Fruit fly (Drosophila melanogaster) whole organism, pupa: Measurements from ENCODE around the gene Rev1.
A peak's percentile ranks its signal among the peaks of the same experiment; 100 is the strongest.

ENCODE experiments used
- CG10348 ChIP-seq: fragments of 200-800 bp; sonication (Bioruptor generic); IDR thresholded peaks from 2 replicates; pipeline ENCODE4 v1.3.6; 2022; ENCODE audit warnings: missing biosample characterization, missing genetic modification characterization
- CG12605 ChIP-seq: fragments of 200-800 bp; sonication (Bioruptor generic); IDR thresholded peaks from 2 replicates; pipeline ENCODE4 v1.3.6; 2022; ENCODE audit warnings: missing biosample characterization, missing genetic modification characterization
- CG13204 ChIP-seq: fragments of 200-800 bp; sonication (Bioruptor generic); optimal IDR thresholded peaks from 2 replicates; lab custom pipeline; 2018; ENCODE audit warnings: missing biosample characterization, mild to moderate bottlenecking, missing genetic modification characterization, moderate library complexity
- CG14655 ChIP-seq: fragments of 200-800 bp; sonication (Bioruptor generic); optimal IDR thresholded peaks from 3 replicates; lab custom pipeline; 2017; ENCODE audit warnings: mild to moderate bottlenecking, missing biosample characterization, missing genetic modification reagents, missing genetic modification characterization
- CG15710 ChIP-seq: fragments of 200-800 bp; sonication (Bioruptor generic); optimal IDR thresholded peaks from 2 replicates; lab custom pipeline; 2018; ENCODE audit warnings: missing biosample characterization, mild to moderate bottlenecking, missing genetic modification characterization, moderate library complexity
- CG17806 ChIP-seq: fragments of 200-800 bp; sonication (Bioruptor generic); optimal IDR thresholded peaks from 2 replicates; lab custom pipeline; 2018; ENCODE audit warnings: missing biosample characterization, mild to moderate bottlenecking, missing genetic modification characterization, moderate library complexity
- CG32121 ChIP-seq: fragments of 200-800 bp; sonication (Bioruptor generic); IDR thresholded peaks from 2 replicates; pipeline ENCODE4 v1.3.6; 2022; ENCODE audit warnings: missing biosample characterization, missing genetic modification characterization
- CG34367 ChIP-seq: fragments of 200-800 bp; sonication (Bioruptor generic); optimal IDR thresholded peaks from 2 replicates; lab custom pipeline; 2018; ENCODE audit warnings: missing biosample characterization, mild to moderate bottlenecking, missing genetic modification characterization
- CG4496 ChIP-seq: fragments of 200-800 bp; sonication (Bioruptor generic); IDR thresholded peaks from 3 replicates; pipeline ENCODE4 v1.3.6; 2022; ENCODE audit warnings: missing biosample characterization, missing genetic modification characterization
- CG8159 ChIP-seq: fragments of 200-800 bp; sonication (Bioruptor generic); optimal IDR thresholded peaks from 3 replicates; lab custom pipeline; 2018; ENCODE audit warnings: missing biosample characterization, mild to moderate bottlenecking, missing genetic modification characterization, moderate library complexity
- CG8301 ChIP-seq: fragments of 200-800 bp; sonication (Bioruptor generic); optimal IDR thresholded peaks from 2 replicates; lab custom pipeline; 2018; ENCODE audit warnings: missing biosample characterization, mild to moderate bottlenecking, missing genetic modification characterization
- CG9948 ChIP-seq: fragments of 200-800 bp; sonication (Bioruptor generic); optimal IDR thresholded peaks from 2 replicates; lab custom pipeline; 2018; ENCODE audit warnings: missing biosample characterization, mild to moderate bottlenecking, missing genetic modification characterization, moderate library complexity
- D1 ChIP-seq: fragments of 200-800 bp; sonication (Bioruptor generic); optimal IDR thresholded peaks from 2 replicates; lab custom pipeline; 2018; ENCODE audit warnings: missing biosample characterization, mild to moderate bottlenecking, missing genetic modification characterization, moderate library complexity
- EcR ChIP-seq: fragments of 200-800 bp; sonication (Bioruptor generic); optimal IDR thresholded peaks from 3 replicates; lab custom pipeline; 2019; ENCODE audit warnings: missing biosample characterization, missing genetic modification characterization, mild to moderate bottlenecking, moderate library complexity, missing genetic modification reagents
- Ets98B ChIP-seq: fragments of 200-800 bp; sonication (Bioruptor generic); IDR thresholded peaks from 2 replicates; pipeline ENCODE4 v1.3.6; 2022; ENCODE audit warnings: missing biosample characterization, missing genetic modification characterization
- Pif1A ChIP-seq: fragments of 200-800 bp; sonication (Bioruptor generic); optimal IDR thresholded peaks from 3 replicates; lab custom pipeline; 2016; ENCODE audit warnings: missing biosample characterization, missing genetic modification characterization
- Pif1B ChIP-seq: fragments of 200-800 bp; sonication (Bioruptor generic); optimal IDR thresholded peaks from 3 replicates; lab custom pipeline; 2016; ENCODE audit warnings: missing biosample characterization, missing genetic modification characterization
- Snoo ChIP-seq: fragments of 200-800 bp; sonication (Bioruptor generic); optimal IDR thresholded peaks from 3 replicates; lab custom pipeline; 2017; ENCODE audit warnings: missing biosample characterization, mild to moderate bottlenecking, missing genetic modification characterization, inconsistent platforms
- fd96Ca ChIP-seq: fragments of 200-800 bp; sonication (Bioruptor generic); IDR thresholded peaks from 3 replicates; pipeline ENCODE4 v1.3.6; 2022; ENCODE audit warnings: missing biosample characterization, missing genetic modification characterization
- gl ChIP-seq: fragments of 200-800 bp; sonication (Bioruptor generic); optimal IDR thresholded peaks from 2 replicates; lab custom pipeline; 2018; ENCODE audit warnings: missing biosample characterization, mild to moderate bottlenecking, missing genetic modification characterization
- rn ChIP-seq: fragments of 200-800 bp; sonication (Bioruptor generic); IDR thresholded peaks from 2 replicates; pipeline ENCODE4 v1.3.6; 2022; ENCODE audit warnings: missing biosample characterization, missing genetic modification characterization

The Rev1 gene

dm6 chr3L:682420-682882 lies 28.3 kb downstream of the Rev1 start, which contains the start of gene CG3386:
CG3386 (minus strand) TSS chr3L:682470.
- TF ChIP-seq CG8159 (no peak), CG8301 (peak; percentile 1), Snoo (tag; lab: Kevin White, UChicago) (no peak), Ets98B (GFP tag; lab: Robert Waterston, UW) (no peak; the same call in 1 of the 2 replicates), rn (GFP tag; lab: Robert Waterston, UW) (no peak), gl (tag; lab: Kevin White, UChicago) (peak; percentile 0), D1 (tag; lab: Kevin White, UChicago) (no peak), CG15710 (tag; lab: Kevin White, UChicago) (no peak), Pif1A (GFP tag; lab: Kevin White, UChicago) (peak; percentile 51), CG12605 (GFP tag; lab: Robert Waterston, UW) (0 out of 2 replicates have a peak, but pooled peaks have one; percentile 30), CG9948 (tag; lab: Kevin White, UChicago) (no peak), EcR (GFP tag; lab: Kevin White, UChicago) (peak; percentile 37), CG13204 (GFP tag; lab: Kevin White, UChicago) (peak; percentile 30), CG4496 (GFP tag; lab: Robert Waterston, UW) (peak; percentile 9; the same call in 1 of the 3 replicates)

dm6 chr3L:684749-685440 lies 30.7 kb downstream of the Rev1 start:
- TF ChIP-seq CG4496 (GFP tag; lab: Robert Waterston, UW): no peak
- TF ChIP-seq CG8159: peak; percentile 43
- TF ChIP-seq CG17806 (tag; lab: Kevin White, UChicago): peak; percentile 10
- no peak for TF ChIP-seq Pif1A (GFP tag; lab: Kevin White, UChicago)
- TF ChIP-seq CG15710 (tag; lab: Kevin White, UChicago): peak; percentile 27
- TF ChIP-seq CG10348 (GFP tag; lab: Robert Waterston, UW): no peak
- TF ChIP-seq, all 21 proteins: peak for 3

dm6 chr3L:685441-685804 lies 31.3 kb downstream of the Rev1 start, which contains the start of gene ebd1:
ebd1 (minus strand) TSS chr3L:685549.
- TF ChIP-seq Ets98B (GFP tag; lab: Robert Waterston, UW): no peak
- no peak for TF ChIP-seq CG13204 (GFP tag; lab: Kevin White, UChicago)
- TF ChIP-seq CG4496 (GFP tag; lab: Robert Waterston, UW): peak; percentile 44; the same call in 2 of the 3 replicates
- no peak for TF ChIP-seq Snoo (tag; lab: Kevin White, UChicago)

- TF ChIP-seq CG9948 (tag; lab: Kevin White, UChicago) (no peak), CG8301 (no peak), Pif1A (GFP tag; lab: Kevin White, UChicago) (no peak), gl (tag; lab: Kevin White, UChicago) (no peak), Ets98B (GFP tag; lab: Robert Waterston, UW) (no peak), EcR (GFP tag; lab: Kevin White, UChicago) (no peak), CG34367 (tag; lab: Kevin White, UChicago) (no peak), CG10348 (GFP tag; lab: Robert Waterston, UW) (no peak), D1 (tag; lab: Kevin White, UChicago) (no peak), CG12605 (GFP tag; lab: Robert Waterston, UW) (no peak), CG15710 (tag; lab: Kevin White, UChicago) (no peak), rn (GFP tag; lab: Robert Waterston, UW) (no peak), Snoo (tag; lab: Kevin White, UChicago) (no peak), Pif1B (GFP tag; lab: Kevin White, UChicago) (no peak), CG4496 (GFP tag; lab: Robert Waterston, UW) (no peak), CG14655 (GFP tag; lab: Kevin White, UChicago) (no peak), CG13204 (GFP tag; lab: Kevin White, UChicago) (no peak), CG32121 (GFP tag; lab: Robert Waterston, UW) (no peak), CG17806 (tag; lab: Kevin White, UChicago) (no peak)
Observed at dm6 chr3L:687858-688257, 33.7 kb downstream of the Rev1 start, which contains the start of gene hiro. hiro (minus strand) TSS chr3L:687958.

dm6 chr3L:690031-690686 lies 36.0 kb downstream of the Rev1 start, which contains the start of the genes CG32483 and RabX6:
CG32483 (minus strand) TSS chr3L:690081.
RabX6 (plus strand) TSS chr3L:690517.
- TF ChIP-seq CG10348 (GFP tag; lab: Robert Waterston, UW) (no peak), Ets98B (GFP tag; lab: Robert Waterston, UW) (no peak), CG17806 (tag; lab: Kevin White, UChicago) (no peak), Pif1B (GFP tag; lab: Kevin White, UChicago) (no peak), fd96Ca (no peak), CG8159 (no peak)
- TF ChIP-seq, all 21 proteins: peak for 0

- TF ChIP-seq CG9948 (tag; lab: Kevin White, UChicago): no peak
- no peak for TF ChIP-seq CG10348 (GFP tag; lab: Robert Waterston, UW)
- TF ChIP-seq CG34367 (tag; lab: Kevin White, UChicago): no peak
- TF ChIP-seq CG4496 (GFP tag; lab: Robert Waterston, UW): no peak
- TF ChIP-seq Ets98B (GFP tag; lab: Robert Waterston, UW): no peak; the same call in 1 of the 2 replicates
- peak; percentile 12 for TF ChIP-seq Snoo (tag; lab: Kevin White, UChicago)
Observed at dm6 chr3L:692699-693098, 38.5 kb downstream of the Rev1 start, which contains the start of gene Vti1a. Vti1a (minus strand) TSS chr3L:692919.
